Fruit fly (Drosophila melanogaster): ENCODE results near the gene CG14011.

dm6 chr2L:5610629-5611028 is 29.7 kb upstream of the CG14011 start:
- no peak for TF ChIP-seq nom (GFP tag; optimal IDR thresholded peaks at IDR 0.05)
- TF ChIP-seq esg (GFP tag; conservative IDR thresholded peaks at IDR 0.05) = no peak
- TF ChIP-seq Lpt (GFP tag; optimal IDR thresholded peaks at IDR 0.05) = no peak
- TF ChIP-seq CG11560 (tag; IDR thresholded peaks at IDR 0.05) = no peak
- no peak for TF ChIP-seq CG9932 (GFP tag; IDR thresholded peaks at IDR 0.05)
- no peak for TF ChIP-seq ap (GFP tag; IDR thresholded peaks at IDR 0.05)
- TF ChIP-seq CG4360 (GFP tag; IDR thresholded peaks at IDR 0.05) = no peak
- no peak for TF ChIP-seq CG11723 (GFP tag; optimal IDR thresholded peaks at IDR 0.05)
